Fruit fly (Drosophila melanogaster): ENCODE data around the gene CG42570.

dm6 chr3L:15710125-15710524 is 7.5 kb upstream of the CG42570 start:
- TF ChIP-seq CG8478 (optimal IDR thresholded peaks at IDR 0.05) = no peak
- no peak for TF ChIP-seq CTCF (optimal IDR thresholded peaks at IDR 0.05)
